Worm (Caenorhabditis elegans) whole organism, late embryonic: Measurements from ENCODE around the gene acdh-11.

Experiments used
- C08G9.2 ChIP-seq: sonication (generic microtip); optimal IDR thresholded peaks from 2 replicates; lab custom pipeline; 2016; ENCODE audit warnings: mild to moderate bottlenecking, missing genetic modification characterization, moderate library complexity, missing compliant biosample characterization
- C38D4.7 ChIP-seq: fragments of 200-800 bp; sonication (Bioruptor generic); optimal IDR thresholded peaks from 2 replicates; lab custom pipeline; 2018; ENCODE audit warnings: mild to moderate bottlenecking, missing genetic modification characterization, moderate library complexity, missing compliant biosample characterization
- F13H6.1 ChIP-seq: sonication (generic microtip); optimal IDR thresholded peaks from 2 replicates; lab custom pipeline; 2016; ENCODE audit warnings: missing genetic modification characterization, missing compliant biosample characterization
- Y22D7AL.16 ChIP-seq: sonication (generic microtip); optimal IDR thresholded peaks from 2 replicates; lab custom pipeline; 2016; ENCODE audit warnings: missing genetic modification characterization, missing compliant biosample characterization
- ahr-1 ChIP-seq: sonication (generic microtip); optimal IDR thresholded peaks from 2 replicates; lab custom pipeline; 2016; ENCODE audit warnings: missing genetic modification characterization, missing compliant biosample characterization
- ceh-14 ChIP-seq: sonication (generic microtip); optimal IDR thresholded peaks from 2 replicates; lab custom pipeline; 2016; ENCODE audit warnings: missing genotype, missing genetic modification characterization, missing compliant biosample characterization
- ceh-18 ChIP-seq: sonication (generic microtip); optimal IDR thresholded peaks from 2 replicates; lab custom pipeline; 2016; ENCODE audit warnings: missing genetic modification characterization, missing compliant biosample characterization
- ceh-31 ChIP-seq: sonication (generic microtip); optimal IDR thresholded peaks from 2 replicates; lab custom pipeline; 2016; ENCODE audit warnings: missing genetic modification characterization, missing compliant biosample characterization
- ceh-34 ChIP-seq: sonication (generic microtip); optimal IDR thresholded peaks from 2 replicates; lab custom pipeline; 2016; ENCODE audit warnings: mild to moderate bottlenecking, missing genetic modification characterization, missing compliant biosample characterization
- ceh-48 ChIP-seq: sonication (generic microtip); optimal IDR thresholded peaks from 2 replicates; lab custom pipeline; 2016; ENCODE audit warnings: missing genetic modification characterization, inconsistent platforms, missing compliant biosample characterization
- ceh-6 ChIP-seq: fragments of 200-800 bp; sonication (Bioruptor generic); optimal IDR thresholded peaks from 2 replicates; lab custom pipeline; 2018; ENCODE audit warnings: mild to moderate bottlenecking, missing genetic modification characterization, missing compliant biosample characterization
- ceh-9 ChIP-seq: sonication (generic microtip); optimal IDR thresholded peaks from 2 replicates; lab custom pipeline; 2016; ENCODE audit warnings: mild to moderate bottlenecking, missing genetic modification characterization, inconsistent platforms, missing compliant biosample characterization
- che-1 ChIP-seq: sonication (generic microtip); optimal IDR thresholded peaks from 2 replicates; lab custom pipeline; 2016; ENCODE audit warnings: mild to moderate bottlenecking, missing genetic modification characterization, missing compliant biosample characterization
- dmd-4 ChIP-seq: sonication (generic microtip); optimal IDR thresholded peaks from 2 replicates; lab custom pipeline; 2016; ENCODE audit warnings: borderline replicate concordance, missing genetic modification characterization, missing compliant biosample characterization
- dve-1 ChIP-seq: sonication (generic microtip); optimal IDR thresholded peaks from 2 replicates; lab custom pipeline; 2017; ENCODE audit warnings: antibody characterized with exemption, mild to moderate bottlenecking, missing genetic modification characterization, missing compliant biosample characterization
- elt-2 ChIP-seq: sonication (generic microtip); optimal IDR thresholded peaks from 2 replicates; lab custom pipeline; 2016; ENCODE audit warnings: missing genetic modification reagents, missing genetic modification characterization, missing compliant biosample characterization
- elt-4 ChIP-seq: sonication (generic microtip); optimal IDR thresholded peaks from 2 replicates; lab custom pipeline; 2016; ENCODE audit warnings: missing genetic modification characterization, missing compliant biosample characterization
- ets-4 ChIP-seq: sonication (generic microtip); optimal IDR thresholded peaks from 2 replicates; lab custom pipeline; 2016; ENCODE audit warnings: missing genetic modification characterization, missing compliant biosample characterization
- eyg-1 ChIP-seq: sonication (generic microtip); optimal IDR thresholded peaks from 2 replicates; lab custom pipeline; 2016; ENCODE audit warnings: missing genotype, missing genetic modification characterization, missing compliant biosample characterization
- gmeb-2 ChIP-seq: sonication (generic microtip); optimal IDR thresholded peaks from 2 replicates; lab custom pipeline; 2016; ENCODE audit warnings: missing genetic modification characterization, inconsistent platforms, missing compliant biosample characterization
- hlh-8 ChIP-seq: sonication (generic microtip); optimal IDR thresholded peaks from 2 replicates; lab custom pipeline; 2016; ENCODE audit warnings: missing genotype, missing genetic modification characterization, missing compliant biosample characterization
- lin-11 ChIP-seq: fragments of 200-800 bp; sonication (Bioruptor generic); optimal IDR thresholded peaks from 2 replicates; lab custom pipeline; 2018; ENCODE audit warnings: mild to moderate bottlenecking, missing genetic modification characterization, missing compliant biosample characterization
- nhr-11 ChIP-seq: fragments of 150-350 bp; optimal IDR thresholded peaks from 2 replicates; lab custom pipeline; 2014; ENCODE audit warnings: missing biosample characterization, missing genetic modification characterization
- odd-2 ChIP-seq: sonication (generic microtip); optimal IDR thresholded peaks from 2 replicates; lab custom pipeline; 2017; ENCODE audit warnings: antibody characterized with exemption, mild to moderate bottlenecking, missing genetic modification characterization, missing compliant biosample characterization
- pag-3 ChIP-seq: sonication (generic microtip); optimal IDR thresholded peaks from 2 replicates; lab custom pipeline; 2016; ENCODE audit warnings: missing compliant biosample characterization, missing genetic modification characterization, borderline replicate concordance
- pat-9 ChIP-seq: fragments of 200-800 bp; sonication (Bioruptor generic); optimal IDR thresholded peaks from 2 replicates; lab custom pipeline; 2018; ENCODE audit warnings: mild to moderate bottlenecking, missing genetic modification characterization, moderate library complexity, missing compliant biosample characterization
- pax-1 ChIP-seq: fragments of 150-350 bp; optimal IDR thresholded peaks from 2 replicates; lab custom pipeline; 2014; ENCODE audit warnings: missing biosample characterization, missing genetic modification characterization
- sdc-2 ChIP-seq: sonication (generic microtip); optimal IDR thresholded peaks from 2 replicates; lab custom pipeline; 2016; ENCODE audit warnings: missing genotype, missing genetic modification characterization, missing compliant biosample characterization
- syd-9 ChIP-seq: sonication (generic microtip); optimal IDR thresholded peaks from 2 replicates; lab custom pipeline; 2016; ENCODE audit warnings: mild to moderate bottlenecking, missing genetic modification characterization, moderate library complexity, missing compliant biosample characterization
- unc-3 ChIP-seq, 2 experiments: fragments of 200-800 bp in 1 of 2; sonication (Bioruptor generic) in 1 of 2; sonication (generic microtip) in 1 of 2; conservative IDR thresholded peaks in 1 of 2; optimal IDR thresholded peaks in 1 of 2; 2 replicates each; pipeline versions ENCODE4 v1.3.6 to Lab custom; 2016 to 2022; ENCODE audit warnings: missing compliant biosample characterization in 2 of 2, missing genetic modification characterization in 2 of 2, missing genetic modification reagents in 1 of 2
- unc-55 ChIP-seq: sonication (generic microtip); optimal IDR thresholded peaks from 2 replicates; lab custom pipeline; 2017; ENCODE audit warnings: missing biosample characterization, missing genetic modification reagents, missing genetic modification characterization
- unc-86 ChIP-seq: sonication (generic microtip); optimal IDR thresholded peaks from 2 replicates; lab custom pipeline; 2016; ENCODE audit warnings: missing genetic modification characterization, missing compliant biosample characterization
- zip-5 ChIP-seq: sonication (generic microtip); optimal IDR thresholded peaks from 2 replicates; lab custom pipeline; 2016; ENCODE audit warnings: missing genetic modification characterization, missing compliant biosample characterization
- ztf-16 ChIP-seq: sonication (generic microtip); optimal IDR thresholded peaks from 2 replicates; lab custom pipeline; 2017; ENCODE audit warnings: missing genetic modification characterization, missing compliant biosample characterization

The acdh-11 gene

ce11 chrIII:10565926-10566325 is at the start of gene acdh-11:
acdh-11 (plus strand) TSS chrIII:10566258.
- TF ChIP-seq elt-2 (peak; percentile 19), pat-9 (tag; lab: Kevin White, UChicago) (no peak), Y22D7AL.16 (no peak), dmd-4 (tag; lab: Kevin White, UChicago) (no peak)

ce11 chrIII:10518884-10519283 is 47.2 kb upstream of the acdh-11 start:
- no peak for TF ChIP-seq ceh-6 (GFP tag; lab: Kevin White, UChicago)
- no peak for TF ChIP-seq zip-5 (tag; lab: Kevin White, UChicago)
- TF ChIP-seq ceh-48, result no peak
- no peak for TF ChIP-seq ets-4 (tag; lab: Kevin White, UChicago)
- no peak for TF ChIP-seq unc-55
- TF ChIP-seq unc-86, result no peak
- no peak for TF ChIP-seq pax-1 (tag; lab: Kevin White, UChicago)
- TF ChIP-seq odd-2 (tag; lab: Kevin White, UChicago), result no peak
- no peak for TF ChIP-seq nhr-11 (tag; lab: Kevin White, UChicago)
- no peak for TF ChIP-seq unc-3 (GFP tag; conservative IDR thresholded peaks at IDR 0.05; lab: Robert Waterston, UW)
- no peak for TF ChIP-seq unc-3 (tag; optimal IDR thresholded peaks at IDR 0.05; lab: Kevin White, UChicago)
- no peak for TF ChIP-seq dve-1 (tag; lab: Kevin White, UChicago)
- no peak for TF ChIP-seq che-1
- TF ChIP-seq F13H6.1 (tag; lab: Kevin White, UChicago), result no peak
- TF ChIP-seq gmeb-2, result no peak
- no peak for TF ChIP-seq pag-3 (tag; lab: Kevin White, UChicago)
- TF ChIP-seq ztf-16 (tag; lab: Kevin White, UChicago), result no peak
- no peak for TF ChIP-seq eyg-1 (tag; lab: Kevin White, UChicago)
- TF ChIP-seq hlh-8 (tag; lab: Kevin White, UChicago), result no peak
- TF ChIP-seq ceh-31 (tag; lab: Kevin White, UChicago), result no peak
- no peak for TF ChIP-seq C08G9.2 (tag; lab: Kevin White, UChicago)

DNA sequence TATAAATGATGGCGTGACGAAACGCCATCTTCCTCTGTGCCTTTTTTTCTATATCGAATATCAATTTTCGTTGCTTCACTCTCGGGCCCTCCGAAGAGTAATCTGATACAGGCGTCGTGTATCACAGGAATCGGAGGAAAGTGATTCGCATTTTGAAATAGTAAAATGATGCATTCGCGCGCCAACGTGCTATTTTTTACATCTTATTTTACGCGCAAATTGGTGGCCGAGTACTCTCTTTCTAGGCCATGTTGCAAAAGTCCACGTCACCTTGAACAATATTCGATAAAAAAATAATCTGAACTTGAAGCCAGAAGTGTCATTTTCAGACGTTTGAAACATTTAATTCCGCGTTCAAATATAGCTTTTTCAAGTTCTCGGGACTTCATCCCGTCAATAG is 46.4 kb upstream of the acdh-11 start:
- TF ChIP-seq nhr-11 (tag; lab: Kevin White, UChicago) (no peak), ceh-34 (peak; percentile 43)

ce11 chrIII:10520523-10520922 is 45.5 kb upstream of the acdh-11 start, which contains the start of gene unc-49:
unc-49 (plus strand) TSS chrIII:10520762.
- TF ChIP-seq syd-9 (tag; lab: Kevin White, UChicago), result peak; percentile 41
- peak; percentile 12 for TF ChIP-seq C08G9.2 (tag; lab: Kevin White, UChicago)
- no peak for TF ChIP-seq elt-4 (tag; lab: Kevin White, UChicago)
- TF ChIP-seq ceh-18 (tag; lab: Kevin White, UChicago), result peak; percentile 26

ce11 chrIII:10521219-10521618 is 44.8 kb upstream of the acdh-11 start:
- TF ChIP-seq unc-55, result no peak
- TF ChIP-seq ceh-14 (tag; lab: Kevin White, UChicago), result no peak
- TF ChIP-seq dve-1 (tag; lab: Kevin White, UChicago), result peak; percentile 53

DNA sequence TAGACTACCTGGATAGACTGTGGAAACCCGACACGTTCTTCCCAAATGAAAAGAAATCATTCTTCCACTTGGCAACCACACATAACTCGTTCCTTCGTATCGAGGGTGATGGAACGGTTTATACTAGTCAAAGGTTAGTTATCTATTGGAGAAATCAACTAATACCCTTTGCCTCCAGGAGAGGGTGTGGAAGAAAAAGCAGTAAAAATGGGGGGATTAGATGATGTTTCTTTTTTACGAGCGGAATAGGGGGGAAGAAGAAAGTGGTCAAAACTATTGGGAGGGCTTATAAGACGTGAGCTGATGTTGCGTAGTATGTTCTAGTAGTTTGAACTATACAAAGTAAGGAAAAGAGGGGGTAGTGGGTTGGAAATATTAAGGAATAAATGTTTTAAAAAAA is 43.0 kb upstream of the acdh-11 start:
- TF ChIP-seq pag-3 (tag; lab: Kevin White, UChicago), result no peak
- no peak for TF ChIP-seq lin-11 (tag; lab: Kevin White, UChicago)
- no peak for TF ChIP-seq C38D4.7 (GFP tag; lab: Kevin White, UChicago)
- TF ChIP-seq Y22D7AL.16, result no peak
- TF ChIP-seq ahr-1, result no peak
- TF ChIP-seq sdc-2, result no peak
- TF ChIP-seq unc-55, result no peak
- TF ChIP-seq ceh-9 (tag; lab: Kevin White, UChicago), result no peak
- TF ChIP-seq pat-9 (tag; lab: Kevin White, UChicago), result no peak
- TF ChIP-seq F13H6.1 (tag; lab: Kevin White, UChicago), result no peak
- TF ChIP-seq, all 69 proteins: peak for 0
